Fruit fly (Drosophila melanogaster): ENCODE results near the gene CG11586.

CG11586 gene

DNA sequence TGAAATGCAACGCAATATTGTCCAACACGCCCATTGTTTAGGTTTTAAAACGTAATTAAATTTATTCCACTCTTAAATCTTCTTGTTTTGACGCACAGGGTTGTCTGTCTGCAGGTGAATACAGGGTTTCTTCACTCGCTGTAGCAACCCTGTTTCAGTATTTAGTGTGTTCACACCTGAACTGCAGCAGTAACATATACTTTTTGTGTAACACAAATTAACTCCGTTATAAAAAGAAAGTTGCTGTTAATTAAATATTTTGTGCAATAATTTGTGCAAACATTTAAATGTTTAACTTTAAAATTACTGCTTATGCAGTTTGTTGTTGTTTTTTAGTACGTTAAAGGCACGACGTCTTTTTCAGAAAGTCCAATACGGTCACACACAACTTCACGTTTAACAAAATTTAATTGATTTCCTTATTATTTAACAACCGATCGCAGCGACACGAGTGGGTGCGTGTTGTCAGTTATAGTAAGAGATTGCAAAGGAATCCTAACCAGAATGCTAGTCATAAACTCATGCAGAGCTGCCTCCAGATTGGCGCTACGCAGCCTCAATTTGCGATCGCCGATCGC is 29.9 kb upstream of the CG11586 start, which contains the start of the genes CG15012 and Fdx2 (continued):
- TF ChIP-seq nerfin-2 (GFP tag; IDR thresholded peaks at IDR 0.05; ENCODE audit: partially characterized antibody) (no peak), chinmo (GFP tag; IDR thresholded peaks at IDR 0.05; ENCODE audit: partially characterized antibody) (0 out of 4 replicates have a peak, but pooled peaks have one; percentile 36), E2f2 (GFP tag; IDR thresholded peaks at IDR 0.05) (peak; percentile 54), Dll (GFP tag; IDR thresholded peaks at IDR 0.05; ENCODE audit: partially characterized antibody) (peak; percentile 53; the same call in 3 of the 4 replicates), CG4360 (GFP tag; IDR thresholded peaks at IDR 0.05) (peak; percentile 32; the same call in 1 of the 2 replicates), pzg (GFP tag; optimal IDR thresholded peaks at IDR 0.05) (peak; percentile 91), ATbp (GFP tag; optimal IDR thresholded peaks at IDR 0.05) (no peak), Sin3A (optimal IDR thresholded peaks at IDR 0.05) (peak; percentile 82), Eip74EF (GFP tag; optimal IDR thresholded peaks at IDR 0.05) (peak in 1 of 2 experiments; percentile 3), Ets97D (GFP tag; optimal IDR thresholded peaks at IDR 0.05) (peak; percentile 71), CG4854 (GFP tag; optimal IDR thresholded peaks at IDR 0.05) (peak; percentile 20), knrl (GFP tag; IDR thresholded peaks at IDR 0.05; ENCODE audit: partially characterized antibody) (peak; percentile 61; the same call in 2 of the 3 replicates), sc (optimal IDR thresholded peaks at IDR 0.05) (no peak), sc (GFP tag; optimal IDR thresholded peaks at IDR 0.05) (no peak), Optix (GFP tag; IDR thresholded peaks at IDR 0.05) (no peak), Meics (GFP tag; optimal IDR thresholded peaks at IDR 0.05) (no peak), CG11695 (GFP tag; IDR thresholded peaks at IDR 0.05) (0 out of 3 replicates have a peak, but pooled peaks have one; percentile 18), lilli (GFP tag; optimal IDR thresholded peaks at IDR 0.05) (peak; percentile 31), CG16813 (GFP tag; IDR thresholded peaks at IDR 0.05; ENCODE audit: partially characterized antibody) (0 out of 3 replicates have a peak, but pooled peaks have one; percentile 37), CG34224 (GFP tag; IDR thresholded peaks at IDR 0.05; ENCODE audit: partially characterized antibody) (peak; percentile 53; the same call in 1 of the 3 replicates), MBD-R2 (GFP tag; IDR thresholded peaks at IDR 0.05) (peak; percentile 92), CG3281 (GFP tag; optimal IDR thresholded peaks at IDR 0.05) (peak; percentile 71), Opbp (GFP tag; IDR thresholded peaks at IDR 0.05; ENCODE audit: partially characterized antibody) (peak; percentile 36; the same call in 1 of the 3 replicates), CG3995 (GFP tag; optimal IDR thresholded peaks at IDR 0.05) (peak; percentile 44), CG17186 (GFP tag; optimal IDR thresholded peaks at IDR 0.05) (peak; percentile 2), Ets65A (GFP tag) (peak; percentile 77), trem (tag; optimal IDR thresholded peaks at IDR 0.05) (peak; percentile 80), CG7928 (GFP tag; optimal IDR thresholded peaks at IDR 0.05) (peak; percentile 76), CG9609 (GFP tag; optimal IDR thresholded peaks at IDR 0.05) (peak; percentile 32), nerfin-1 (tag; optimal IDR thresholded peaks at IDR 0.05) (peak; percentile 12), CG6654 (GFP tag; optimal IDR thresholded peaks at IDR 0.05) (no peak), CG30020 (tag; optimal IDR thresholded peaks at IDR 0.05) (peak; percentile 84), ab (GFP tag; optimal IDR thresholded peaks at IDR 0.05) (no peak), CG11398 (GFP tag; optimal IDR thresholded peaks at IDR 0.05) (no peak), Antp (GFP tag; optimal IDR thresholded peaks at IDR 0.05) (no peak), YL-1 (GFP tag; optimal IDR thresholded peaks at IDR 0.05) (peak; percentile 93), CG2712 (tag; optimal IDR thresholded peaks at IDR 0.05) (peak; percentile 62), Med (GFP tag) (peak; percentile 88), ems (GFP tag; optimal IDR thresholded peaks at IDR 0.05) (peak; percentile 45), Deaf1 (tag; optimal IDR thresholded peaks at IDR 0.05) (peak; percentile 3), ranshi (GFP tag; IDR thresholded peaks at IDR 0.05) (no peak), grau (tag; optimal IDR thresholded peaks at IDR 0.05) (peak; percentile 41), HmgD (GFP tag; optimal IDR thresholded peaks at IDR 0.05) (peak; percentile 17), MESR4 (GFP tag; optimal IDR thresholded peaks at IDR 0.05) (peak; percentile 84), p53 (GFP tag; optimal IDR thresholded peaks at IDR 0.05) (peak; percentile 7), twi (tag; optimal IDR thresholded peaks at IDR 0.05) (peak; percentile 7), zen (tag; optimal IDR thresholded peaks at IDR 0.05) (peak; percentile 61), ci (GFP tag; IDR thresholded peaks at IDR 0.05) (peak; percentile 13; the same call in 1 of the 3 replicates), stwl (tag; optimal IDR thresholded peaks at IDR 0.05) (peak; percentile 97)

Measured in whole organism, embryonic.